Worm (Caenorhabditis elegans) whole organism, early embryonic: ENCODE results near the gene bus-1.

Experiments
- B0310.2 ChIP-seq: sonication (generic microtip); optimal IDR thresholded peaks from 2 replicates; lab custom pipeline; 2016; ENCODE audit warnings: mild to moderate bottlenecking, missing genetic modification characterization, missing compliant biosample characterization
- F13C5.2 ChIP-seq: sonication (generic microtip); optimal IDR thresholded peaks from 2 replicates; lab custom pipeline; 2017; ENCODE audit warnings: mild to moderate bottlenecking, missing genetic modification characterization, inconsistent platforms, missing compliant biosample characterization
- aly-1 ChIP-seq: sonication (generic microtip); optimal IDR thresholded peaks from 2 replicates; lab custom pipeline; 2016; ENCODE audit warnings: missing genetic modification characterization, missing compliant biosample characterization
- ama-1 ChIP-seq: fragments of 150-350 bp; optimal IDR thresholded peaks from 2 replicates; lab custom pipeline; 2014
- ceh-13 ChIP-seq: fragments of 200-800 bp; sonication (Bioruptor generic); optimal IDR thresholded peaks from 2 replicates; lab custom pipeline; 2018; ENCODE audit warnings: mild to moderate bottlenecking, missing genetic modification characterization, missing compliant biosample characterization
- ceh-36 ChIP-seq: sonication (generic microtip); optimal IDR thresholded peaks from 2 replicates; lab custom pipeline; 2016; ENCODE audit warnings: missing genetic modification characterization, inconsistent platforms, missing compliant biosample characterization
- ets-7 ChIP-seq: sonication (generic microtip); optimal IDR thresholded peaks from 2 replicates; lab custom pipeline; 2016; ENCODE audit warnings: missing genotype, missing genetic modification characterization, missing compliant biosample characterization
- flt-1 ChIP-seq: fragments of 200-800 bp; sonication (Bioruptor generic); IDR thresholded peaks from 2 replicates; pipeline ENCODE4 v1.3.6; 2022; ENCODE audit warnings: missing genetic modification characterization, missing compliant biosample characterization
- hmbx-1 ChIP-seq: sonication (generic microtip); optimal IDR thresholded peaks from 2 replicates; lab custom pipeline; 2016; ENCODE audit warnings: mild to moderate bottlenecking, missing genetic modification characterization, missing compliant biosample characterization
- hmg-4 ChIP-seq: fragments of 200-800 bp; sonication (Bioruptor generic); optimal IDR thresholded peaks from 2 replicates; lab custom pipeline; 2018; ENCODE audit warnings: mild to moderate bottlenecking, missing genetic modification characterization, missing compliant biosample characterization
- hnd-1 ChIP-seq: sonication (generic microtip); optimal IDR thresholded peaks from 2 replicates; lab custom pipeline; 2016; ENCODE audit warnings: missing genetic modification characterization, missing compliant biosample characterization
- pes-1 ChIP-seq: fragments of 200-800 bp; sonication (Bioruptor generic); IDR thresholded peaks from 2 replicates; pipeline ENCODE4 v1.3.6; 2022; ENCODE audit warnings: missing genetic modification reagents, missing genetic modification characterization, missing compliant biosample characterization
- scrt-1 ChIP-seq: fragments of 200-800 bp; sonication (Bioruptor generic); IDR thresholded peaks from 2 replicates; pipeline ENCODE4 v1.3.6; 2022; ENCODE audit warnings: missing genetic modification characterization, missing compliant biosample characterization
- sea-1 ChIP-seq: fragments of 200-800 bp; sonication (Bioruptor generic); conservative IDR thresholded peaks from 2 replicates; pipeline ENCODE4 v1.3.6; 2022; ENCODE audit warnings: missing genetic modification characterization, missing compliant biosample characterization
- tbx-11 ChIP-seq: fragments of 200-800 bp; sonication (Bioruptor generic); IDR thresholded peaks from 2 replicates; pipeline ENCODE4 v1.3.6; 2022; ENCODE audit warnings: missing genetic modification characterization, missing compliant biosample characterization
- tbx-37 ChIP-seq: fragments of 200-800 bp; sonication (Bioruptor generic); conservative IDR thresholded peaks from 2 replicates; pipeline ENCODE4 v1.3.6; 2022; ENCODE audit warnings: missing genetic modification reagents, missing genetic modification characterization, missing compliant biosample characterization
- tra-4 ChIP-seq: sonication (generic microtip); optimal IDR thresholded peaks from 2 replicates; lab custom pipeline; 2017; ENCODE audit warnings: missing genetic modification characterization, missing compliant biosample characterization

The bus-1 gene

ce11 chrV:9030248-9030647 lies 5.6 kb upstream of the bus-1 start, which contains the start of gene C25E10.5:
Gene C25E10.5 (plus strand): TSS chrV:9030548.
- TF ChIP-seq F13C5.2 (tag; lab: Kevin White, UChicago) = no peak

- no peak for TF ChIP-seq scrt-1 (GFP tag; lab: Robert Waterston, UW)
- no peak for TF ChIP-seq F13C5.2 (tag; lab: Kevin White, UChicago)
- no peak for TF ChIP-seq hnd-1 (tag; lab: Kevin White, UChicago)
- TF ChIP-seq aly-1 (tag; lab: Kevin White, UChicago) = no peak
- TF ChIP-seq sea-1 (GFP tag; lab: Robert Waterston, UW) = no peak
- TF ChIP-seq ama-1 (lab: Kevin White, UChicago) = no peak
- TF ChIP-seq hmbx-1 (tag; lab: Kevin White, UChicago) = no peak
- no peak for TF ChIP-seq tbx-11 (GFP tag; lab: Robert Waterston, UW)
- no peak for TF ChIP-seq ets-7 (tag; lab: Kevin White, UChicago)
- no peak for TF ChIP-seq ceh-36
Measured at ce11 chrV:9022078-9022477, 2.5 kb downstream of the bus-1 start, which contains the start of gene oac-41. Gene oac-41 (minus strand): TSS chrV:9022178.

- TF ChIP-seq ama-1 (lab: Kevin White, UChicago) (no peak), ets-7 (tag; lab: Kevin White, UChicago) (no peak), ceh-13 (GFP tag; lab: Kevin White, UChicago) (no peak), B0310.2 (tag; lab: Kevin White, UChicago) (no peak), hnd-1 (tag; lab: Kevin White, UChicago) (no peak), tbx-11 (GFP tag; lab: Robert Waterston, UW) (no peak), F13C5.2 (tag; lab: Kevin White, UChicago) (no peak), flt-1 (GFP tag; lab: Robert Waterston, UW) (no peak), hmg-4 (GFP tag; lab: Kevin White, UChicago) (no peak), tbx-37 (GFP tag; lab: Robert Waterston, UW) (no peak), scrt-1 (GFP tag; lab: Robert Waterston, UW) (no peak), ceh-36 (no peak), tra-4 (tag; lab: Kevin White, UChicago) (no peak), hmbx-1 (tag; lab: Kevin White, UChicago) (no peak), pes-1 (GFP tag; lab: Robert Waterston, UW) (no peak), sea-1 (GFP tag; lab: Robert Waterston, UW) (no peak), aly-1 (tag; lab: Kevin White, UChicago) (no peak)
Measured at ce11 chrV:9018871-9019270, 5.7 kb downstream of the bus-1 start.

- no peak for TF ChIP-seq tbx-37 (GFP tag; lab: Robert Waterston, UW)
Measured at ce11 chrV:9016479-9016878, 8.1 kb downstream of the bus-1 start, which contains the start of gene oac-40. Gene oac-40 (plus strand): TSS chrV:9016779.

ce11 chrV:9015540-9015939 lies 9.1 kb downstream of the bus-1 start, which contains the start of gene srt-18:
Gene srt-18 (minus strand): TSS chrV:9015640.
- TF ChIP-seq hmg-4 (GFP tag; lab: Kevin White, UChicago) (no peak), B0310.2 (tag; lab: Kevin White, UChicago) (no peak), flt-1 (GFP tag; lab: Robert Waterston, UW) (no peak), tra-4 (tag; lab: Kevin White, UChicago) (no peak)

- TF ChIP-seq scrt-1 (GFP tag; lab: Robert Waterston, UW) (no peak), B0310.2 (tag; lab: Kevin White, UChicago) (no peak), hnd-1 (tag; lab: Kevin White, UChicago) (no peak)
Measured at ce11 chrV:9013765-9014164, 10.8 kb downstream of the bus-1 start, which contains the start of gene srh-201. Gene srh-201 (minus strand): TSS chrV:9013865.

- TF ChIP-seq aly-1 (tag; lab: Kevin White, UChicago) = no peak
- no peak for TF ChIP-seq hmg-4 (GFP tag; lab: Kevin White, UChicago)
- no peak for TF ChIP-seq tbx-11 (GFP tag; lab: Robert Waterston, UW)
- TF ChIP-seq B0310.2 (tag; lab: Kevin White, UChicago) = no peak
- TF ChIP-seq F13C5.2 (tag; lab: Kevin White, UChicago) = no peak
Measured at ce11 chrV:9009175-9009574, 15.4 kb downstream of the bus-1 start, which contains the start of gene srx-2. Gene srx-2 (plus strand): TSS chrV:9009475.

ce11 chrV:9005243-9005642 lies 19.4 kb downstream of the bus-1 start, which contains the start of gene srx-3:
Gene srx-3 (plus strand): TSS chrV:9005543.
- TF ChIP-seq ama-1 (lab: Kevin White, UChicago) (no peak), flt-1 (GFP tag; lab: Robert Waterston, UW) (no peak), scrt-1 (GFP tag; lab: Robert Waterston, UW) (no peak), hmbx-1 (tag; lab: Kevin White, UChicago) (no peak), pes-1 (GFP tag; lab: Robert Waterston, UW) (no peak), F13C5.2 (tag; lab: Kevin White, UChicago) (no peak), sea-1 (GFP tag; lab: Robert Waterston, UW) (no peak), tbx-37 (GFP tag; lab: Robert Waterston, UW) (no peak), tra-4 (tag; lab: Kevin White, UChicago) (no peak), ceh-36 (no peak), ets-7 (tag; lab: Kevin White, UChicago) (no peak), B0310.2 (tag; lab: Kevin White, UChicago) (no peak), aly-1 (tag; lab: Kevin White, UChicago) (no peak), hnd-1 (tag; lab: Kevin White, UChicago) (no peak), tbx-11 (GFP tag; lab: Robert Waterston, UW) (no peak), ceh-13 (GFP tag; lab: Kevin White, UChicago) (no peak), hmg-4 (GFP tag; lab: Kevin White, UChicago) (no peak)
